Fruit fly (Drosophila melanogaster) whole organism, embryonic: Measurements from ENCODE around the gene CtBP.
A peak's percentile ranks its signal among the peaks of the same experiment; 100 is the strongest.

Experiments
- Abd-B ChIP-seq: fragments of 200-800 bp; sonication (Bioruptor generic); optimal IDR thresholded peaks from 2 replicates; lab custom pipeline; 2018; ENCODE audit warnings: missing biosample characterization, mild to moderate bottlenecking, missing genetic modification characterization, moderate library complexity
- CG11398 ChIP-seq: fragments of 200-800 bp; sonication (Bioruptor generic); optimal IDR thresholded peaks from 2 replicates; lab custom pipeline; 2016; ENCODE audit warnings: missing biosample characterization, missing genetic modification characterization
- CG12071 ChIP-seq: fragments of 200-800 bp; sonication (Bioruptor generic); optimal IDR thresholded peaks from 3 replicates; lab custom pipeline; 2018; ENCODE audit warnings: missing biosample characterization, mild to moderate bottlenecking, missing genetic modification characterization
- CG12391 ChIP-seq: fragments of 200-800 bp; sonication (Bioruptor generic); optimal IDR thresholded peaks from 3 replicates; lab custom pipeline; 2018; ENCODE audit warnings: missing biosample characterization, mild to moderate bottlenecking, missing genetic modification characterization, moderate library complexity
- CG17328 ChIP-seq: fragments of 200-800 bp; sonication (Bioruptor generic); IDR thresholded peaks from 2 replicates; pipeline ENCODE4 v1.3.6; 2022; ENCODE audit warnings: missing biosample characterization, missing genetic modification characterization
- CG18011 ChIP-seq: fragments of 200-800 bp; sonication (Bioruptor generic); optimal IDR thresholded peaks from 2 replicates; lab custom pipeline; 2017; ENCODE audit warnings: missing biosample characterization, missing genetic modification characterization, mild to moderate bottlenecking, moderate library complexity, missing genotype
- CG2116 ChIP-seq: fragments of 200-800 bp; sonication (Bioruptor generic); optimal IDR thresholded peaks from 3 replicates; lab custom pipeline; 2018; ENCODE audit warnings: missing biosample characterization, mild to moderate bottlenecking, missing genetic modification characterization
- CG3838 ChIP-seq: fragments of 200-800 bp; sonication (Bioruptor generic); optimal IDR thresholded peaks from 3 replicates; lab custom pipeline; 2016; ENCODE audit warnings: missing biosample characterization, missing genetic modification characterization
- CG4360 ChIP-seq: fragments of 200-800 bp; sonication (Bioruptor generic); IDR thresholded peaks from 2 replicates; pipeline ENCODE4 v1.3.6; 2022; ENCODE audit warnings: missing biosample characterization, missing genetic modification characterization
- CG5180 ChIP-seq: fragments of 200-800 bp; sonication (Bioruptor generic); optimal IDR thresholded peaks from 3 replicates; lab custom pipeline; 2017; ENCODE audit warnings: missing biosample characterization, missing genetic modification characterization, mild to moderate bottlenecking, moderate library complexity, missing genetic modification reagents
- CG5953 ChIP-seq: fragments of 200-800 bp; sonication (Bioruptor generic); IDR thresholded peaks from 2 replicates; pipeline ENCODE4 v1.3.6; 2022; ENCODE audit warnings: missing biosample characterization, missing genetic modification characterization
- CG6175 ChIP-seq: fragments of 200-800 bp; sonication (Bioruptor generic); IDR thresholded peaks from 3 replicates; pipeline ENCODE4 v1.3.6; 2022; ENCODE audit warnings: missing biosample characterization, missing genetic modification characterization
- CG7372 ChIP-seq: fragments of 200-800 bp; sonication (Bioruptor generic); IDR thresholded peaks from 2 replicates; pipeline ENCODE4 v1.3.6; 2022; ENCODE audit warnings: missing biosample characterization, missing genetic modification characterization
- CG7963 ChIP-seq: fragments of 200-800 bp; sonication (Bioruptor generic); IDR thresholded peaks from 3 replicates; pipeline ENCODE4 v1.3.6; 2022; ENCODE audit warnings: missing biosample characterization, missing genetic modification characterization; ENCODE audit not compliant: partially characterized antibody
- CG8290 ChIP-seq, 3 experiments: fragments of 200-800 bp; sonication (Bioruptor generic); optimal IDR thresholded peaks; 2 replicates each; lab custom pipeline; 2016 to 2019; ENCODE audit warnings: missing biosample characterization in 3 of 3, missing genetic modification characterization in 3 of 3, mild to moderate bottlenecking in 2 of 3, moderate library complexity in 1 of 3
- CG8944 ChIP-seq: fragments of 200-800 bp; sonication (Bioruptor generic); optimal IDR thresholded peaks from 3 replicates; lab custom pipeline; 2016; ENCODE audit warnings: missing biosample characterization, missing genetic modification characterization
- CG9609 ChIP-seq: fragments of 200-800 bp; sonication (Bioruptor generic); optimal IDR thresholded peaks from 3 replicates; lab custom pipeline; 2016; ENCODE audit warnings: missing biosample characterization, missing genetic modification characterization
- Dbx ChIP-seq: fragments of 200-800 bp; sonication (Bioruptor generic); IDR thresholded peaks from 3 replicates; pipeline ENCODE4 v1.3.6; 2022; ENCODE audit warnings: missing biosample characterization, missing genetic modification characterization
- GATAe ChIP-seq: fragments of 200-800 bp; sonication (Bioruptor generic); conservative IDR thresholded peaks from 2 replicates; pipeline ENCODE4 v1.3.6; 2022; ENCODE audit warnings: missing biosample characterization, missing genetic modification characterization
- HLH4C ChIP-seq: fragments of 200-800 bp; sonication (Bioruptor generic); IDR thresholded peaks from 3 replicates; pipeline ENCODE4 v1.3.6; 2022; ENCODE audit warnings: missing biosample characterization, missing genetic modification characterization; ENCODE audit not compliant: partially characterized antibody
- Hmx ChIP-seq: fragments of 200-800 bp; sonication (Bioruptor generic); optimal IDR thresholded peaks from 2 replicates; lab custom pipeline; 2016; ENCODE audit warnings: missing biosample characterization, missing genetic modification characterization
- Hsf ChIP-seq: fragments of 200-800 bp; sonication (Bioruptor generic); optimal IDR thresholded peaks from 3 replicates; lab custom pipeline; 2016; ENCODE audit warnings: missing biosample characterization, missing genetic modification characterization
- Med ChIP-seq: fragments of 200-800 bp; sonication (Bioruptor generic); peaks from one replicate; lab custom pipeline; 2016; ENCODE audit warnings: missing biosample characterization, missing genetic modification characterization, mild to moderate bottlenecking, inconsistent platforms, moderate library complexity
- Scr ChIP-seq: fragments of 200-800 bp; sonication (Bioruptor generic); IDR thresholded peaks from 2 replicates; pipeline ENCODE4 v1.3.6; 2022; ENCODE audit warnings: missing biosample characterization, missing genetic modification characterization; ENCODE audit not compliant: partially characterized antibody
- Six4 ChIP-seq: fragments of 200-800 bp; sonication (Bioruptor generic); optimal IDR thresholded peaks from 2 replicates; lab custom pipeline; 2016; ENCODE audit warnings: missing biosample characterization, missing genetic modification characterization
- ash1 ChIP-seq: fragments of 200-800 bp; sonication (Bioruptor generic); optimal IDR thresholded peaks from 2 replicates; lab custom pipeline; 2018; ENCODE audit warnings: missing biosample characterization, mild to moderate bottlenecking, missing genetic modification characterization
- bowl ChIP-seq: fragments of 200-800 bp; sonication (Bioruptor generic); IDR thresholded peaks from 2 replicates; pipeline ENCODE4 v1.3.6; 2022; ENCODE audit warnings: missing biosample characterization, missing genetic modification characterization
- btn ChIP-seq: fragments of 200-800 bp; sonication (Bioruptor generic); optimal IDR thresholded peaks from 2 replicates; lab custom pipeline; 2016; ENCODE audit warnings: missing biosample characterization, missing genetic modification characterization
- cg ChIP-seq: fragments of 200-800 bp; sonication (Bioruptor generic); optimal IDR thresholded peaks from 3 replicates; lab custom pipeline; 2019; ENCODE audit warnings: missing biosample characterization, mild to moderate bottlenecking, missing genetic modification characterization, moderate library complexity
- chn ChIP-seq: fragments of 200-800 bp; sonication (Bioruptor generic); optimal IDR thresholded peaks from 2 replicates; lab custom pipeline; 2016; ENCODE audit warnings: missing biosample characterization, missing genetic modification characterization
- ci ChIP-seq: fragments of 200-800 bp; sonication (Bioruptor generic); IDR thresholded peaks from 3 replicates; pipeline ENCODE4 v1.3.6; 2022; ENCODE audit warnings: missing biosample characterization, missing genetic modification characterization
- dan ChIP-seq: fragments of 200-800 bp; sonication (Bioruptor generic); IDR thresholded peaks from 2 replicates; pipeline ENCODE4 v1.3.6; 2022; ENCODE audit warnings: missing biosample characterization, missing genetic modification characterization
- gce ChIP-seq: fragments of 200-800 bp; sonication (Bioruptor generic); IDR thresholded peaks from 3 replicates; pipeline ENCODE4 v1.3.6; 2022; ENCODE audit warnings: missing biosample characterization, missing genetic modification characterization
- gem ChIP-seq: fragments of 200-800 bp; sonication (Bioruptor generic); optimal IDR thresholded peaks from 2 replicates; lab custom pipeline; 2019; ENCODE audit warnings: missing biosample characterization, mild to moderate bottlenecking, missing genetic modification characterization, moderate library complexity
- hkb ChIP-seq, 2 experiments: fragments of 200-800 bp in 1 of 2; fragments of >200 bp in 1 of 2; sonication (Bioruptor generic) in 1 of 2; IDR thresholded peaks in 1 of 2; optimal IDR thresholded peaks in 1 of 2; 2 replicates each; pipeline versions ENCODE4 v1.3.6 to Lab custom; 2017 to 2022; ENCODE audit warnings: missing biosample characterization in 1 of 2, missing genetic modification characterization in 1 of 2
- insv ChIP-seq, 2 experiments: fragments of 200-800 bp; sonication (Bioruptor generic); optimal IDR thresholded peaks; 3 replicates each; lab custom pipeline; 2016 to 2018; ENCODE audit warnings: missing biosample characterization in 2 of 2, missing genetic modification characterization in 2 of 2
- lab ChIP-seq: fragments of 200-800 bp; sonication (Bioruptor generic); optimal IDR thresholded peaks from 3 replicates; lab custom pipeline; 2017; ENCODE audit warnings: missing biosample characterization, missing genetic modification characterization, mild to moderate bottlenecking, moderate library complexity, missing genetic modification reagents
- maf-S ChIP-seq: fragments of 200-800 bp; sonication (Bioruptor generic); optimal IDR thresholded peaks from 2 replicates; lab custom pipeline; 2016; ENCODE audit warnings: missing biosample characterization, missing genetic modification characterization
- nom ChIP-seq: fragments of 200-800 bp; sonication (Bioruptor generic); optimal IDR thresholded peaks from 2 replicates; lab custom pipeline; 2017; ENCODE audit warnings: missing biosample characterization, missing genetic modification characterization, mild to moderate bottlenecking, moderate library complexity, missing genetic modification reagents
- org-1 ChIP-seq: fragments of 200-800 bp; sonication (Bioruptor generic); optimal IDR thresholded peaks from 2 replicates; lab custom pipeline; 2017; ENCODE audit warnings: missing biosample characterization, missing genetic modification characterization
- prd ChIP-seq, 3 experiments: fragments of >200 bp in 2 of 3; fragments of 200-800 bp in 1 of 3; sonication (Bioruptor generic) in 1 of 3; optimal IDR thresholded peaks in 2 of 3; IDR thresholded peaks in 1 of 3; 2 replicates in 2 of 3; 3 replicates in 1 of 3; pipeline versions ENCODE4 v1.3.6 to Lab custom; 2017 to 2022; ENCODE audit warnings: missing biosample characterization in 1 of 3, missing genetic modification characterization in 1 of 3
- repo ChIP-seq: fragments of 200-800 bp; sonication (Bioruptor generic); optimal IDR thresholded peaks from 2 replicates; lab custom pipeline; 2016; ENCODE audit warnings: missing biosample characterization, missing genetic modification characterization
- rib ChIP-seq: fragments of 200-800 bp; sonication (Bioruptor generic); IDR thresholded peaks from 2 replicates; pipeline ENCODE4 v1.3.6; 2022; ENCODE audit warnings: missing biosample characterization, missing genetic modification characterization
- run ChIP-seq: fragments of 200-800 bp; sonication (Bioruptor generic); optimal IDR thresholded peaks from 3 replicates; lab custom pipeline; 2018; ENCODE audit warnings: missing biosample characterization, mild to moderate bottlenecking, missing genetic modification characterization
- scrt ChIP-seq: fragments of 200-800 bp; sonication (Bioruptor generic); optimal IDR thresholded peaks from 2 replicates; lab custom pipeline; 2018; ENCODE audit warnings: missing biosample characterization, mild to moderate bottlenecking, missing genetic modification characterization, moderate library complexity
- sd ChIP-seq: fragments of 200-800 bp; sonication (Bioruptor generic); optimal IDR thresholded peaks from 3 replicates; lab custom pipeline; 2018; ENCODE audit warnings: missing biosample characterization, mild to moderate bottlenecking, missing genetic modification characterization, moderate library complexity
- sens ChIP-seq: fragments of 200-800 bp; sonication (Bioruptor generic); peaks from one replicate; lab custom pipeline; 2016; ENCODE audit warnings: missing biosample characterization, missing genetic modification characterization
- shn ChIP-seq: fragments of 200-800 bp; sonication (Bioruptor generic); optimal IDR thresholded peaks from 3 replicates; lab custom pipeline; 2016; ENCODE audit warnings: missing biosample characterization, missing genetic modification characterization
- sqz ChIP-seq: fragments of 200-800 bp; sonication (Bioruptor generic); optimal IDR thresholded peaks from 3 replicates; lab custom pipeline; 2018; ENCODE audit warnings: missing biosample characterization, mild to moderate bottlenecking, missing genetic modification characterization

The CtBP gene

dm6 chr3R:13012990-13013389, 1.5 kb downstream of the CtBP start (continued):
- no peak for TF ChIP-seq gem (tag; lab: Kevin White, UChicago)
- peak; percentile 74 for TF ChIP-seq Med (GFP tag; lab: Kevin White, UChicago)
- no peak for TF ChIP-seq Abd-B (GFP tag; lab: Kevin White, UChicago)
- peak; percentile 46 for TF ChIP-seq sens (GFP tag; lab: Kevin White, UChicago)
- TF ChIP-seq hkb (optimal IDR thresholded peaks at IDR 0.05; lab: Kevin White, UChicago), result no peak
- TF ChIP-seq hkb (GFP tag; IDR thresholded peaks at IDR 0.05; lab: Robert Waterston, UW), result 0 out of 2 replicates have a peak, but pooled peaks have one; percentile 9
- 0 out of 3 replicates have a peak, but pooled peaks have one; percentile 44 for TF ChIP-seq CG6175 (GFP tag; lab: Robert Waterston, UW)
- TF ChIP-seq ash1 (GFP tag; lab: Kevin White, UChicago), result peak; percentile 54
- TF ChIP-seq gce, result peak; percentile 25; the same call in 1 of the 3 replicates
- TF ChIP-seq CG8290 (GFP tag; optimal IDR thresholded peaks at IDR 0.05; lab: Kevin White, UChicago), result no peak
- peak in 1 of 2 experiments; percentile 3 for TF ChIP-seq CG8290 (tag; optimal IDR thresholded peaks at IDR 0.05; lab: Kevin White, UChicago)
- TF ChIP-seq CG7963 (GFP tag; lab: Robert Waterston, UW), result no peak
- TF ChIP-seq CG12391 (tag; lab: Kevin White, UChicago), result no peak
- peak; percentile 90 for TF ChIP-seq cg (GFP tag; lab: Kevin White, UChicago)
- TF ChIP-seq CG11398, result no peak
- TF ChIP-seq CG7372 (GFP tag; lab: Robert Waterston, UW), result no peak
- TF ChIP-seq CG12071 (GFP tag; lab: Kevin White, UChicago), result no peak
- TF ChIP-seq CG9609 (GFP tag; lab: Kevin White, UChicago), result no peak
- peak; percentile 22; the same call in 1 of the 2 replicates for TF ChIP-seq Scr
- peak; percentile 57; the same call in 1 of the 2 replicates for TF ChIP-seq CG4360
- 0 out of 3 replicates have a peak, but pooled peaks have one; percentile 39 for TF ChIP-seq Dbx (GFP tag; lab: Robert Waterston, UW)
- no peak for TF ChIP-seq bowl (GFP tag; lab: Robert Waterston, UW)
- peak; percentile 48; the same call in 1 of the 2 replicates for TF ChIP-seq rib
- TF ChIP-seq sqz (GFP tag; lab: Kevin White, UChicago), result no peak
- TF ChIP-seq CG17328 (GFP tag; lab: Robert Waterston, UW), result no peak
- no peak for TF ChIP-seq CG5953 (GFP tag; lab: Robert Waterston, UW)
- peak; percentile 43 for TF ChIP-seq sd (tag; lab: Kevin White, UChicago)
- TF ChIP-seq CG5180, result peak; percentile 18
- no peak for TF ChIP-seq Six4

dm6 chr3R:13014168-13014881, 2.9 kb downstream of the CtBP start:
- no peak for TF ChIP-seq insv (GFP tag; optimal IDR thresholded peaks at IDR 0.05; lab: Kevin White, UChicago)
- TF ChIP-seq org-1 (GFP tag; lab: Kevin White, UChicago), result no peak
- no peak for TF ChIP-seq HLH4C
- TF ChIP-seq dan (GFP tag; lab: Robert Waterston, UW), result no peak
- TF ChIP-seq GATAe, result no peak
- TF ChIP-seq CG3838 (GFP tag; lab: Kevin White, UChicago), result no peak
- no peak for TF ChIP-seq shn (GFP tag; lab: Kevin White, UChicago)
- TF ChIP-seq prd (optimal IDR thresholded peaks at IDR 0.05; lab: Kevin White, UChicago), result no peak
- peak; percentile 56; the same call in 2 of the 3 replicates for TF ChIP-seq prd (GFP tag; IDR thresholded peaks at IDR 0.05; lab: Robert Waterston, UW)
- TF ChIP-seq Hmx (GFP tag; lab: Kevin White, UChicago), result no peak
- no peak for TF ChIP-seq nom (GFP tag; lab: Kevin White, UChicago)
- TF ChIP-seq lab (GFP tag; lab: Kevin White, UChicago), result peak; percentile 5
- TF ChIP-seq CG8944 (GFP tag; lab: Kevin White, UChicago), result no peak
- no peak for TF ChIP-seq chn (GFP tag; lab: Kevin White, UChicago)
- TF ChIP-seq CG18011 (GFP tag; lab: Kevin White, UChicago), result no peak
- no peak for TF ChIP-seq CG2116 (GFP tag; lab: Kevin White, UChicago)
- no peak for TF ChIP-seq ci
- TF ChIP-seq scrt, result no peak
- peak; percentile 8 for TF ChIP-seq Hsf (GFP tag; lab: Kevin White, UChicago)
- no peak for TF ChIP-seq repo
- no peak for TF ChIP-seq btn
- TF ChIP-seq run, result no peak
- no peak for TF ChIP-seq maf-S
